Worm (Caenorhabditis elegans) whole organism, late embryonic: ENCODE data around the gene nspg-11.

Experiments used
- F13H6.1 ChIP-seq: sonication (generic microtip); optimal IDR thresholded peaks from 2 replicates; lab custom pipeline; 2016; ENCODE audit warnings: missing genetic modification characterization, missing compliant biosample characterization
- K02D7.2 ChIP-seq: sonication (generic microtip); optimal IDR thresholded peaks from 2 replicates; lab custom pipeline; 2017; ENCODE audit warnings: mild to moderate bottlenecking, missing genetic modification characterization, missing compliant biosample characterization
- K09A11.1 ChIP-seq: sonication (generic microtip); optimal IDR thresholded peaks from 2 replicates; lab custom pipeline; 2017; ENCODE audit warnings: antibody characterized with exemption, mild to moderate bottlenecking, missing genetic modification characterization, missing compliant biosample characterization; ENCODE audit not compliant: insufficient read depth
- ahr-1 ChIP-seq: sonication (generic microtip); optimal IDR thresholded peaks from 2 replicates; lab custom pipeline; 2016; ENCODE audit warnings: missing genetic modification characterization, missing compliant biosample characterization
- ceh-14 ChIP-seq: sonication (generic microtip); optimal IDR thresholded peaks from 2 replicates; lab custom pipeline; 2016; ENCODE audit warnings: missing genotype, missing genetic modification characterization, missing compliant biosample characterization
- ceh-18 ChIP-seq: sonication (generic microtip); optimal IDR thresholded peaks from 2 replicates; lab custom pipeline; 2016; ENCODE audit warnings: missing genetic modification characterization, missing compliant biosample characterization
- ceh-19 ChIP-seq: fragments of 200-800 bp; sonication (Bioruptor generic); optimal IDR thresholded peaks from 2 replicates; lab custom pipeline; 2018; ENCODE audit warnings: mild to moderate bottlenecking, missing genetic modification characterization, missing compliant biosample characterization
- ceh-2 ChIP-seq: sonication (generic microtip); optimal IDR thresholded peaks from 2 replicates; lab custom pipeline; 2016; ENCODE audit warnings: missing genotype, missing genetic modification characterization, missing compliant biosample characterization
- ceh-22 ChIP-seq: sonication (generic microtip); optimal IDR thresholded peaks from 2 replicates; lab custom pipeline; 2017; ENCODE audit warnings: missing biosample characterization, missing genetic modification characterization
- ceh-34 ChIP-seq: sonication (generic microtip); optimal IDR thresholded peaks from 2 replicates; lab custom pipeline; 2016; ENCODE audit warnings: mild to moderate bottlenecking, missing genetic modification characterization, missing compliant biosample characterization
- ceh-45 ChIP-seq: fragments of 200-800 bp; sonication (Bioruptor generic); IDR thresholded peaks from 2 replicates; pipeline ENCODE4 v1.3.6; 2022; ENCODE audit warnings: missing genetic modification reagents, missing genetic modification characterization, missing compliant biosample characterization
- ceh-48 ChIP-seq: sonication (generic microtip); optimal IDR thresholded peaks from 2 replicates; lab custom pipeline; 2016; ENCODE audit warnings: missing genetic modification characterization, inconsistent platforms, missing compliant biosample characterization
- dmd-4 ChIP-seq: sonication (generic microtip); optimal IDR thresholded peaks from 2 replicates; lab custom pipeline; 2016; ENCODE audit warnings: borderline replicate concordance, missing genetic modification characterization, missing compliant biosample characterization
- ets-4 ChIP-seq: sonication (generic microtip); optimal IDR thresholded peaks from 2 replicates; lab custom pipeline; 2016; ENCODE audit warnings: missing genetic modification characterization, missing compliant biosample characterization
- fkh-10 ChIP-seq: fragments of 150-350 bp; optimal IDR thresholded peaks from 2 replicates; lab custom pipeline; 2014; ENCODE audit warnings: missing biosample characterization, missing genetic modification reagents, missing genetic modification characterization
- gmeb-2 ChIP-seq: sonication (generic microtip); optimal IDR thresholded peaks from 2 replicates; lab custom pipeline; 2016; ENCODE audit warnings: missing genetic modification characterization, inconsistent platforms, missing compliant biosample characterization
- hlh-15 ChIP-seq: sonication (generic microtip); optimal IDR thresholded peaks from 2 replicates; lab custom pipeline; 2016; ENCODE audit warnings: missing genetic modification characterization, missing compliant biosample characterization
- hlh-30 ChIP-seq: sonication (generic microtip); optimal IDR thresholded peaks from 2 replicates; lab custom pipeline; 2017; ENCODE audit warnings: antibody characterized with exemption, missing genetic modification characterization, missing compliant biosample characterization; ENCODE audit not compliant: insufficient read depth
- hlh-6 ChIP-seq: sonication (generic microtip); optimal IDR thresholded peaks from 2 replicates; lab custom pipeline; 2016; ENCODE audit warnings: missing genotype, missing genetic modification characterization, missing compliant biosample characterization
- hlh-8 ChIP-seq: sonication (generic microtip); optimal IDR thresholded peaks from 2 replicates; lab custom pipeline; 2016; ENCODE audit warnings: missing genotype, missing genetic modification characterization, missing compliant biosample characterization
- lim-6 ChIP-seq: sonication (generic microtip); optimal IDR thresholded peaks from 2 replicates; lab custom pipeline; 2016; ENCODE audit warnings: missing genetic modification characterization, missing compliant biosample characterization
- lin-11 ChIP-seq: fragments of 200-800 bp; sonication (Bioruptor generic); optimal IDR thresholded peaks from 2 replicates; lab custom pipeline; 2018; ENCODE audit warnings: mild to moderate bottlenecking, missing genetic modification characterization, missing compliant biosample characterization
- madf-2 ChIP-seq: sonication (generic microtip); optimal IDR thresholded peaks from 2 replicates; lab custom pipeline; 2017; ENCODE audit warnings: missing genetic modification characterization, missing compliant biosample characterization
- mec-3 ChIP-seq: sonication (generic microtip); optimal IDR thresholded peaks from 2 replicates; lab custom pipeline; 2016; ENCODE audit warnings: borderline replicate concordance, missing genetic modification characterization, missing compliant biosample characterization
- nhr-232 ChIP-seq: sonication (generic microtip); optimal IDR thresholded peaks from 2 replicates; lab custom pipeline; 2016; ENCODE audit warnings: missing genetic modification characterization, missing compliant biosample characterization
- odd-2 ChIP-seq: sonication (generic microtip); optimal IDR thresholded peaks from 2 replicates; lab custom pipeline; 2017; ENCODE audit warnings: antibody characterized with exemption, mild to moderate bottlenecking, missing genetic modification characterization, missing compliant biosample characterization
- pat-9 ChIP-seq: fragments of 200-800 bp; sonication (Bioruptor generic); optimal IDR thresholded peaks from 2 replicates; lab custom pipeline; 2018; ENCODE audit warnings: mild to moderate bottlenecking, missing genetic modification characterization, moderate library complexity, missing compliant biosample characterization
- pha-4 ChIP-seq: fragments of 150-350 bp; optimal IDR thresholded peaks from 2 replicates; lab custom pipeline; 2018; ENCODE audit warnings: missing biosample characterization, missing genetic modification reagents, missing genetic modification characterization
- pqm-1 ChIP-seq: sonication (generic microtip); optimal IDR thresholded peaks from 2 replicates; lab custom pipeline; 2016; ENCODE audit warnings: missing genetic modification characterization, missing compliant biosample characterization
- ref-2 ChIP-seq: sonication (generic microtip); optimal IDR thresholded peaks from 2 replicates; lab custom pipeline; 2016; ENCODE audit warnings: missing genetic modification characterization, missing compliant biosample characterization
- rnt-1 ChIP-seq: sonication (generic microtip); optimal IDR thresholded peaks from 2 replicates; lab custom pipeline; 2016; ENCODE audit warnings: missing genetic modification characterization, missing compliant biosample characterization
- sdc-2 ChIP-seq: sonication (generic microtip); optimal IDR thresholded peaks from 2 replicates; lab custom pipeline; 2016; ENCODE audit warnings: missing genotype, missing genetic modification characterization, missing compliant biosample characterization
- sox-2 ChIP-seq: fragments of 200-800 bp; sonication (Bioruptor generic); IDR thresholded peaks from 2 replicates; pipeline ENCODE4 v1.3.6; 2022; ENCODE audit warnings: missing genetic modification reagents, missing genetic modification characterization, missing compliant biosample characterization
- syd-9 ChIP-seq: sonication (generic microtip); optimal IDR thresholded peaks from 2 replicates; lab custom pipeline; 2016; ENCODE audit warnings: mild to moderate bottlenecking, missing genetic modification characterization, moderate library complexity, missing compliant biosample characterization
- tbx-2 ChIP-seq: sonication (generic microtip); optimal IDR thresholded peaks from 2 replicates; lab custom pipeline; 2016; ENCODE audit warnings: missing genetic modification characterization, missing compliant biosample characterization
- tbx-7 ChIP-seq: sonication (generic microtip); optimal IDR thresholded peaks from 2 replicates; lab custom pipeline; 2016; ENCODE audit warnings: missing genotype, missing genetic modification characterization, missing compliant biosample characterization
- unc-42 ChIP-seq: sonication (generic microtip); optimal IDR thresholded peaks from 2 replicates; lab custom pipeline; 2016; ENCODE audit warnings: missing genotype, missing genetic modification characterization, missing compliant biosample characterization
- unc-55 ChIP-seq: sonication (generic microtip); optimal IDR thresholded peaks from 2 replicates; lab custom pipeline; 2017; ENCODE audit warnings: missing biosample characterization, missing genetic modification reagents, missing genetic modification characterization
- unc-86 ChIP-seq: sonication (generic microtip); optimal IDR thresholded peaks from 2 replicates; lab custom pipeline; 2016; ENCODE audit warnings: missing genetic modification characterization, missing compliant biosample characterization
- zip-5 ChIP-seq: sonication (generic microtip); optimal IDR thresholded peaks from 2 replicates; lab custom pipeline; 2016; ENCODE audit warnings: missing genetic modification characterization, missing compliant biosample characterization

Gene nspg-11

ce11 chrIV:9308975-9309374 lies 14.9 kb downstream of the nspg-11 start, which contains the start of gene F49C12.6:
F49C12.6 (minus strand) TSS chrIV:9309075.
- TF ChIP-seq gmeb-2 (no peak), ets-4 (no peak), tbx-2 (tag; lab: Kevin White, UChicago) (no peak), pat-9 (tag; lab: Kevin White, UChicago) (no peak), hlh-8 (tag; lab: Kevin White, UChicago) (no peak), sdc-2 (no peak), pqm-1 (tag; lab: Kevin White, UChicago) (no peak), unc-42 (tag; lab: Kevin White, UChicago) (no peak), unc-86 (tag; lab: Kevin White, UChicago) (no peak), F13H6.1 (tag; lab: Kevin White, UChicago) (no peak), zip-5 (tag; lab: Kevin White, UChicago) (no peak), ceh-14 (tag; lab: Kevin White, UChicago) (no peak), odd-2 (tag; lab: Kevin White, UChicago) (no peak), fkh-10 (no peak), lim-6 (tag; lab: Kevin White, UChicago) (no peak), ceh-2 (tag; lab: Kevin White, UChicago) (no peak), ceh-45 (no peak), rnt-1 (tag; lab: Kevin White, UChicago) (no peak)

ce11 chrIV:9304617-9305016 lies 19.3 kb downstream of the nspg-11 start, which contains the start of gene F49C12.5:
F49C12.5 (plus strand) TSS chrIV:9304917.
- TF ChIP-seq hlh-15 (tag; lab: Kevin White, UChicago) (no peak), ahr-1 (no peak), ceh-2 (tag; lab: Kevin White, UChicago) (no peak), ceh-14 (tag; lab: Kevin White, UChicago) (no peak), K02D7.2 (no peak), K09A11.1 (tag; lab: Kevin White, UChicago) (no peak), nhr-232 (no peak), ceh-45 (no peak), ceh-34 (tag; lab: Kevin White, UChicago) (no peak)

DNA sequence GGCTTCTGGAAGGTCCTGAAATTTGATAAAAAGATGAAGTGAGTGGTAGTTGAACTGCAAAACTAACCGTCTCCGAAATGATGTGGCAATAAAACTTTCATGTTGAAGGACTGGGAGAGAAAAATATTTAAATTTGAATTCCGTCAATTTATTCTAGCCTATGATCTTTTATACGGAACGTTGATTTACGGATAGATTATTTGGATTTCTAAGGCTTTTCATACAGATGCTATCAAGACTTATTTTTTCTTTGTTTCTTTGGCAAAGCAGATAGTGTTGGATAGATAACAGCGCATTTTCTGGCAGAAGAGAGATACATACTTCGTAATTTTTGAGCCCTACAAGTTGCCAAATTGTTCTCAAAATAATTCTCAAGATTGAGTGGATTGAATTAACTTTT lies 19.9 kb downstream of the nspg-11 start, which contains the start of gene F49C12.4:
F49C12.4 (minus strand) TSS at position 101 of the 400 bp plus-strand sequence.
- TF ChIP-seq K02D7.2 (no peak), ref-2 (no peak), ceh-34 (tag; lab: Kevin White, UChicago) (no peak), pha-4 (tag; lab: Kevin White, UChicago) (no peak), lin-11 (no peak)
- TF ChIP-seq, all 69 proteins: peak for 0

DNA sequence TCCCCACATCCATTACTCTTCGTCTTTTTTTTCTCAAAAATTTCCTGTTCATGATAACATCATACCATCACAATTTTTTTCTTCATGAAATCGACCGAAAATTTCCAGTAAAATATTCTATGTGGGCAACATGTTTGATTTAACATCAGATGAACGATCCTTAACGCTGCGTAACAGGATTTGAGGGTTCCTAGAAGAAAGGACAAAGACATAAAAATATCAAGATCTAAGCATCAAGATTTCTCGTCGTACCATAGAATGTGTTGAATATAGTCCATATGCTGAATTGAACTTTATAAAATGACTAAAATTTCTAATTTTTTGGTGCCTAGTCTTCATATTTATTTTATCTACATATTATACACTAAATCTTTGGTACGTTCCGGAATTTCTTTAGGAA lies 23.8 kb downstream of the nspg-11 start, which contains the start of gene F49C12.3:
F49C12.3 (plus strand) TSS at position 301 of the 400 bp plus-strand sequence.
- TF ChIP-seq tbx-2 (tag; lab: Kevin White, UChicago) = no peak
- TF ChIP-seq, all 69 proteins: peak for 0

DNA sequence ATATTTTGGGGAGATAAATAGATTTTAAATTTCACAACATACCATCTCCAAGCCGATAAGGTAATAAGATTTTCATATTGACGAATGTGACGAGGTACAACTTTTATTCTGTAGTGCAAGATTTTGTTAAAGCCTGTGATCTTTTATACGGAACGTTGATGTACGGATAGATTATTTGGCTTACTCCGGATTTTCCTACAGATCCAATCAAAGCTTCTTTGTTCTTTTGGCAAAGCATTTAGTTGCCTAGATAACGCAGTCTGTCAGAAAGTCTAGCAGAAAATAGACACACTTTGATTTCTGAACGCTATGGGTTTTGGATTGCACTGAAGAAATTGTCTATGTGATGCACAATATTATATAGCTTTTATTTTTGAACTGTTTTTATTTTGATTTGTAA lies 24.7 kb downstream of the nspg-11 start, which contains the start of gene F49C12.2:
F49C12.2 (minus strand) TSS at position 101 of the 400 bp plus-strand sequence.
- TF ChIP-seq ceh-18 (tag; lab: Kevin White, UChicago) (no peak), tbx-7 (tag; lab: Kevin White, UChicago) (no peak), ceh-19 (GFP tag; lab: Kevin White, UChicago) (no peak), ceh-22 (tag; lab: Kevin White, UChicago) (no peak), hlh-8 (tag; lab: Kevin White, UChicago) (no peak)
- TF ChIP-seq, all 69 proteins: peak for 0

- TF ChIP-seq rnt-1 (tag; lab: Kevin White, UChicago) = no peak
- TF ChIP-seq unc-86 (tag; lab: Kevin White, UChicago) = no peak
- TF ChIP-seq unc-42 (tag; lab: Kevin White, UChicago) = no peak
- TF ChIP-seq sox-2 (GFP tag; lab: Robert Waterston, UW) = no peak
- no peak for TF ChIP-seq pha-4 (tag; lab: Kevin White, UChicago)
- no peak for TF ChIP-seq syd-9 (tag; lab: Kevin White, UChicago)
- no peak for TF ChIP-seq ceh-48 (tag; lab: Kevin White, UChicago)
- no peak for TF ChIP-seq unc-55 (GFP tag; lab: Kevin White, UChicago)
- no peak for TF ChIP-seq ceh-19 (GFP tag; lab: Kevin White, UChicago)
- no peak for TF ChIP-seq ceh-18 (tag; lab: Kevin White, UChicago)
- TF ChIP-seq mec-3 (tag; lab: Kevin White, UChicago) = no peak
- TF ChIP-seq hlh-30 = no peak
- no peak for TF ChIP-seq hlh-6 (tag; lab: Kevin White, UChicago)
- no peak for TF ChIP-seq tbx-2 (tag; lab: Kevin White, UChicago)
- no peak for TF ChIP-seq madf-2 (tag; lab: Kevin White, UChicago)
- no peak for TF ChIP-seq sdc-2
- TF ChIP-seq K09A11.1 (tag; lab: Kevin White, UChicago) = no peak
- TF ChIP-seq ahr-1 = no peak
- no peak for TF ChIP-seq dmd-4 (tag; lab: Kevin White, UChicago)
Measured at ce11 chrIV:9296285-9296684, 27.6 kb downstream of the nspg-11 start, which contains the start of gene F49C12.1. F49C12.1 (minus strand) TSS chrIV:9296354.
